Fruit fly (Drosophila melanogaster) whole organism, embryonic: ENCODE data around the gene CG17349.

ENCODE experiments used
- CG33557 ChIP-seq: fragments of 200-800 bp; sonication (Bioruptor generic); optimal IDR thresholded peaks from 2 replicates; lab custom pipeline; 2019; ENCODE audit warnings: missing biosample characterization, mild to moderate bottlenecking, missing genetic modification characterization, moderate library complexity
- CG6175 ChIP-seq: fragments of 200-800 bp; sonication (Bioruptor generic); IDR thresholded peaks from 3 replicates; pipeline ENCODE4 v1.3.6; 2022; ENCODE audit warnings: missing biosample characterization, missing genetic modification characterization
- lilli ChIP-seq: fragments of 200-800 bp; sonication (Bioruptor generic); optimal IDR thresholded peaks from 3 replicates; lab custom pipeline; 2016; ENCODE audit warnings: missing biosample characterization, missing genetic modification characterization

- TF ChIP-seq lilli (GFP tag; lab: Kevin White, UChicago): no peak
- no peak for TF ChIP-seq CG33557 (GFP tag; lab: Kevin White, UChicago)
- TF ChIP-seq CG6175 (GFP tag; lab: Robert Waterston, UW): no peak
Measured at dm6 chr2L:19411966-19412365, 41.7 kb downstream of the CG17349 start.
